Worm (Caenorhabditis elegans) whole organism, L4 larva: Measurements from ENCODE around the gene srw-91.

Experiments used
- ceh-44 ChIP-seq: fragments of 200-800 bp; sonication (Bioruptor generic); IDR thresholded peaks from 2 replicates; pipeline ENCODE4 v1.3.6; 2022; ENCODE audit warnings: missing genetic modification reagents, missing genetic modification characterization, missing compliant biosample characterization
- nhr-48 ChIP-seq: sonication (generic microtip); optimal IDR thresholded peaks from 2 replicates; lab custom pipeline; 2016; ENCODE audit warnings: mild to moderate bottlenecking, missing genetic modification characterization, missing compliant biosample characterization
- nhr-76 ChIP-seq: fragments of 150-350 bp; optimal IDR thresholded peaks from 2 replicates; lab custom pipeline; 2014; ENCODE audit warnings: missing biosample characterization, missing genetic modification characterization
- pqm-1 ChIP-seq: sonication (generic microtip); optimal IDR thresholded peaks from 2 replicates; lab custom pipeline; 2017; ENCODE audit warnings: missing biosample characterization, missing genetic modification characterization
- spr-3 ChIP-seq: fragments of 200-800 bp; sonication (Bioruptor generic); optimal IDR thresholded peaks from 2 replicates; lab custom pipeline; 2018; ENCODE audit warnings: mild to moderate bottlenecking, missing genetic modification characterization, missing compliant biosample characterization

- TF ChIP-seq nhr-48 (tag; lab: Kevin White, UChicago), result no peak
- TF ChIP-seq pqm-1 (tag; lab: Kevin White, UChicago), result no peak
- no peak for TF ChIP-seq spr-3
- no peak for TF ChIP-seq nhr-76 (tag; lab: Kevin White, UChicago)
- no peak for TF ChIP-seq ceh-44 (GFP tag; lab: Robert Waterston, UW)
These were observed 44.7 kb upstream of the srw-91 start, which contains the start of gene sri-27 for ce11 chrV:1725353-1725752.
